Worm (Caenorhabditis elegans) whole organism, L2 larva: ENCODE results near the gene ZK1307.9.

Experiments
- C34F6.9 ChIP-seq: fragments of 150-350 bp; optimal IDR thresholded peaks from 2 replicates; lab custom pipeline; 2014; ENCODE audit warnings: missing biosample characterization, missing genetic modification characterization
- ZK546.5 ChIP-seq: sonication (generic microtip); optimal IDR thresholded peaks from 2 replicates; lab custom pipeline; 2017; ENCODE audit warnings: missing biosample characterization, missing genetic modification characterization
- ama-1 ChIP-seq: fragments of 150-350 bp; optimal IDR thresholded peaks from 2 replicates; lab custom pipeline; 2018; ENCODE audit warnings: inconsistent platforms
- elt-1 ChIP-seq: fragments of 150-350 bp; optimal IDR thresholded peaks from 2 replicates; lab custom pipeline; 2014; ENCODE audit warnings: missing biosample characterization, missing genetic modification characterization
- lin-13 ChIP-seq: fragments of 150-350 bp; optimal IDR thresholded peaks from 2 replicates; lab custom pipeline; 2014; ENCODE audit warnings: missing biosample characterization, missing genetic modification reagents, missing genetic modification characterization
- lin-39 ChIP-seq: fragments of 150-350 bp; optimal IDR thresholded peaks from 2 replicates; lab custom pipeline; 2014; ENCODE audit warnings: missing biosample characterization, missing genetic modification reagents, missing genetic modification characterization
- mab-5 ChIP-seq: fragments of 150-350 bp; optimal IDR thresholded peaks from 2 replicates; lab custom pipeline; 2014; ENCODE audit warnings: missing biosample characterization, missing genetic modification characterization
- nhr-237 ChIP-seq: fragments of 150-350 bp; optimal IDR thresholded peaks from 2 replicates; lab custom pipeline; 2014; ENCODE audit warnings: missing biosample characterization, missing genetic modification characterization
- sma-9 ChIP-seq, 2 experiments: fragments of 150-350 bp in 1 of 2; sonication (generic microtip) in 1 of 2; optimal IDR thresholded peaks; 2 replicates each; lab custom pipeline; 2014 to 2016; ENCODE audit warnings: missing genetic modification characterization in 2 of 2, mild to moderate bottlenecking in 1 of 2, missing biosample characterization in 1 of 2, missing compliant biosample characterization in 1 of 2, missing genetic modification reagents in 1 of 2, moderate library complexity in 1 of 2
- snpc-4 ChIP-seq: fragments of 150-350 bp; optimal IDR thresholded peaks from 2 replicates; lab custom pipeline; 2014; ENCODE audit warnings: missing biosample characterization, missing genetic modification characterization
- unc-62 ChIP-seq: fragments of 150-350 bp; optimal IDR thresholded peaks from 2 replicates; lab custom pipeline; 2014; ENCODE audit warnings: missing biosample characterization, missing genetic modification reagents, missing genetic modification characterization
- zag-1 ChIP-seq: fragments of 150-350 bp; optimal IDR thresholded peaks from 2 replicates; lab custom pipeline; 2014; ENCODE audit warnings: missing biosample characterization, missing genetic modification characterization

- no peak for TF ChIP-seq lin-13
- no peak for TF ChIP-seq ama-1 (lab: Kevin White, UChicago)
- TF ChIP-seq snpc-4 (tag; lab: Kevin White, UChicago) = no peak
- TF ChIP-seq mab-5 = no peak
- no peak for TF ChIP-seq C34F6.9 (tag; lab: Kevin White, UChicago)
- no peak for TF ChIP-seq nhr-237 (tag; lab: Kevin White, UChicago)
- TF ChIP-seq ZK546.5 (tag; lab: Kevin White, UChicago) = no peak
- TF ChIP-seq zag-1 (tag; lab: Kevin White, UChicago) = no peak
- TF ChIP-seq unc-62 (GFP tag; lab: Kevin White, UChicago) = no peak
- no peak for TF ChIP-seq lin-39
- TF ChIP-seq elt-1 = no peak
- no peak for TF ChIP-seq sma-9 (GFP tag; optimal IDR thresholded peaks at IDR 0.05; lab: Kevin White, UChicago)
- TF ChIP-seq sma-9 (tag; optimal IDR thresholded peaks at IDR 0.05; lab: Kevin White, UChicago) = no peak
Observed at ce11 chrII:9636300-9636699, 13.0 kb upstream of the ZK1307.9 start, which contains the start of gene ZK1307.7.
